Fruit fly (Drosophila melanogaster) whole organism, pupa: ENCODE results near the gene Men-b.
A peak's percentile ranks its signal among the peaks of the same experiment; 100 is the strongest.

Experiments used
- CG10348 ChIP-seq: fragments of 200-800 bp; sonication (Bioruptor generic); IDR thresholded peaks from 2 replicates; pipeline ENCODE4 v1.3.6; 2022; ENCODE audit warnings: missing biosample characterization, missing genetic modification characterization
- CG12605 ChIP-seq: fragments of 200-800 bp; sonication (Bioruptor generic); IDR thresholded peaks from 2 replicates; pipeline ENCODE4 v1.3.6; 2022; ENCODE audit warnings: missing biosample characterization, missing genetic modification characterization
- CG13204 ChIP-seq: fragments of 200-800 bp; sonication (Bioruptor generic); optimal IDR thresholded peaks from 2 replicates; lab custom pipeline; 2018; ENCODE audit warnings: missing biosample characterization, mild to moderate bottlenecking, missing genetic modification characterization, moderate library complexity
- CG14655 ChIP-seq: fragments of 200-800 bp; sonication (Bioruptor generic); optimal IDR thresholded peaks from 3 replicates; lab custom pipeline; 2017; ENCODE audit warnings: mild to moderate bottlenecking, missing biosample characterization, missing genetic modification reagents, missing genetic modification characterization
- CG15710 ChIP-seq: fragments of 200-800 bp; sonication (Bioruptor generic); optimal IDR thresholded peaks from 2 replicates; lab custom pipeline; 2018; ENCODE audit warnings: missing biosample characterization, mild to moderate bottlenecking, missing genetic modification characterization, moderate library complexity
- CG17806 ChIP-seq: fragments of 200-800 bp; sonication (Bioruptor generic); optimal IDR thresholded peaks from 2 replicates; lab custom pipeline; 2018; ENCODE audit warnings: missing biosample characterization, mild to moderate bottlenecking, missing genetic modification characterization, moderate library complexity
- CG32121 ChIP-seq: fragments of 200-800 bp; sonication (Bioruptor generic); IDR thresholded peaks from 2 replicates; pipeline ENCODE4 v1.3.6; 2022; ENCODE audit warnings: missing biosample characterization, missing genetic modification characterization
- CG34367 ChIP-seq: fragments of 200-800 bp; sonication (Bioruptor generic); optimal IDR thresholded peaks from 2 replicates; lab custom pipeline; 2018; ENCODE audit warnings: missing biosample characterization, mild to moderate bottlenecking, missing genetic modification characterization
- CG4496 ChIP-seq: fragments of 200-800 bp; sonication (Bioruptor generic); IDR thresholded peaks from 3 replicates; pipeline ENCODE4 v1.3.6; 2022; ENCODE audit warnings: missing biosample characterization, missing genetic modification characterization
- CG8159 ChIP-seq: fragments of 200-800 bp; sonication (Bioruptor generic); optimal IDR thresholded peaks from 3 replicates; lab custom pipeline; 2018; ENCODE audit warnings: missing biosample characterization, mild to moderate bottlenecking, missing genetic modification characterization, moderate library complexity
- CG8301 ChIP-seq: fragments of 200-800 bp; sonication (Bioruptor generic); optimal IDR thresholded peaks from 2 replicates; lab custom pipeline; 2018; ENCODE audit warnings: missing biosample characterization, mild to moderate bottlenecking, missing genetic modification characterization
- CG9948 ChIP-seq: fragments of 200-800 bp; sonication (Bioruptor generic); optimal IDR thresholded peaks from 2 replicates; lab custom pipeline; 2018; ENCODE audit warnings: missing biosample characterization, mild to moderate bottlenecking, missing genetic modification characterization, moderate library complexity
- D1 ChIP-seq: fragments of 200-800 bp; sonication (Bioruptor generic); optimal IDR thresholded peaks from 2 replicates; lab custom pipeline; 2018; ENCODE audit warnings: missing biosample characterization, mild to moderate bottlenecking, missing genetic modification characterization, moderate library complexity
- EcR ChIP-seq: fragments of 200-800 bp; sonication (Bioruptor generic); optimal IDR thresholded peaks from 3 replicates; lab custom pipeline; 2019; ENCODE audit warnings: missing biosample characterization, missing genetic modification characterization, mild to moderate bottlenecking, moderate library complexity, missing genetic modification reagents
- Ets98B ChIP-seq: fragments of 200-800 bp; sonication (Bioruptor generic); IDR thresholded peaks from 2 replicates; pipeline ENCODE4 v1.3.6; 2022; ENCODE audit warnings: missing biosample characterization, missing genetic modification characterization
- Pif1A ChIP-seq: fragments of 200-800 bp; sonication (Bioruptor generic); optimal IDR thresholded peaks from 3 replicates; lab custom pipeline; 2016; ENCODE audit warnings: missing biosample characterization, missing genetic modification characterization
- Pif1B ChIP-seq: fragments of 200-800 bp; sonication (Bioruptor generic); optimal IDR thresholded peaks from 3 replicates; lab custom pipeline; 2016; ENCODE audit warnings: missing biosample characterization, missing genetic modification characterization
- Snoo ChIP-seq: fragments of 200-800 bp; sonication (Bioruptor generic); optimal IDR thresholded peaks from 3 replicates; lab custom pipeline; 2017; ENCODE audit warnings: missing biosample characterization, mild to moderate bottlenecking, missing genetic modification characterization, inconsistent platforms
- fd96Ca ChIP-seq: fragments of 200-800 bp; sonication (Bioruptor generic); IDR thresholded peaks from 3 replicates; pipeline ENCODE4 v1.3.6; 2022; ENCODE audit warnings: missing biosample characterization, missing genetic modification characterization
- gl ChIP-seq: fragments of 200-800 bp; sonication (Bioruptor generic); optimal IDR thresholded peaks from 2 replicates; lab custom pipeline; 2018; ENCODE audit warnings: missing biosample characterization, mild to moderate bottlenecking, missing genetic modification characterization
- rn ChIP-seq: fragments of 200-800 bp; sonication (Bioruptor generic); IDR thresholded peaks from 2 replicates; pipeline ENCODE4 v1.3.6; 2022; ENCODE audit warnings: missing biosample characterization, missing genetic modification characterization

Gene Men-b

DNA sequence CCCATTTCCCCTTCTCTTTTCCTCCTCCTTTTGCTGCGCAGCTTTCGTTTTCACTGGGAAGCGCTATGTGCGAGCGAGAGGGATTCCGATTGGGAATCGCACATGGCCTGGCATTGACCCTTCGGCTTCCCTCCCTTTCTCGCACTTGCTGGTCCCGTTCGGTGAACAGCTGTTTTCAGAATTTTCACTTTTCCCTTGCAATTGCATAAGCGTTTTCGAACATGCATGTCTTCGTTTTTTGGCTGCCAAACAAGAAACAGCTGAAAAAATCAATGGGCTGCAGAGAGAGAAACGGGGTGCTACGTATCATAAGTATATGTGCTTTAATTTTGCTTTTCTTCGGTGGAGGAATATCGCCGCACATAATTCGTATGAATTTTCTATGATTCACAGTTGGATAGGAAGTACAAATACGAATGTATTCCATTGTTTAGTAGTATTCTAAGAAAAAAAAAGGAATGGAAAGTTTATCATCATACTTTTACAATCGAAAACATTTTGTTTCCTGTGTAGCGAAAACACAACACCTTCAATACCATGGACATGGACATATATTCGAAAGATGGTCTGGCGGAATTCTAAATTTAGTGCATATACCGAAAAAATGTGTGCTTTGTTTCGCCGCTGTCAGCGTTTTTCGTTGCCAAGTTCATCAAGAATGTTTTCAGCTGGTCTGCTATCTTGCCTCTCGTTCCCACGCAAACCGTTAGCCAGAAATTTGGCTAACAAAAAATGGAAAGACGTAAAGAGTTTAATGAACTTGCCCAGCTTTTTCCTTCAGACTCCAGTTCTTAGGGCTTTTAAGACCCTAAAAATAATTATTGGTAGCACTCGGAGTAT, 887 bp downstream of the Men-b start:
- TF ChIP-seq CG8301 (tag; lab: Kevin White, UChicago): peak; percentile 55
- TF ChIP-seq CG9948 (tag; lab: Kevin White, UChicago): peak; percentile 10
- TF ChIP-seq EcR (GFP tag; lab: Kevin White, UChicago): peak; percentile 65
- peak; percentile 37; the same call in 1 of the 2 replicates for TF ChIP-seq Ets98B (GFP tag; lab: Robert Waterston, UW)
- TF ChIP-seq Pif1A (GFP tag; lab: Kevin White, UChicago): peak; percentile 50
- TF ChIP-seq CG13204 (GFP tag; lab: Kevin White, UChicago): no peak
- peak; percentile 34 for TF ChIP-seq Pif1B (GFP tag; lab: Kevin White, UChicago)
- TF ChIP-seq CG8159 (tag; lab: Kevin White, UChicago): peak; percentile 37
- TF ChIP-seq CG10348 (GFP tag; lab: Robert Waterston, UW): no peak
- TF ChIP-seq CG14655: peak; percentile 49
- TF ChIP-seq CG4496 (GFP tag; lab: Robert Waterston, UW): no peak
- peak; percentile 56; the same call in 1 of the 2 replicates for TF ChIP-seq CG32121 (GFP tag; lab: Robert Waterston, UW)
- no peak for TF ChIP-seq CG12605 (GFP tag; lab: Robert Waterston, UW)
- no peak for TF ChIP-seq rn
- TF ChIP-seq Snoo (tag; lab: Kevin White, UChicago): peak; percentile 50
- TF ChIP-seq gl (tag; lab: Kevin White, UChicago): no peak
- peak; percentile 34 for TF ChIP-seq CG17806 (tag; lab: Kevin White, UChicago)

dm6 chr3R:27153062-27153878, 1.8 kb downstream of the Men-b start:
- no peak for TF ChIP-seq D1
- peak; percentile 37 for TF ChIP-seq CG9948 (tag; lab: Kevin White, UChicago)
- peak; percentile 63 for TF ChIP-seq CG14655
- TF ChIP-seq CG10348 (GFP tag; lab: Robert Waterston, UW): no peak
- no peak for TF ChIP-seq fd96Ca (GFP tag; lab: Robert Waterston, UW)
- TF ChIP-seq CG34367 (tag; lab: Kevin White, UChicago): peak; percentile 4
- peak; percentile 17 for TF ChIP-seq CG13204 (GFP tag; lab: Kevin White, UChicago)
- TF ChIP-seq CG15710 (tag; lab: Kevin White, UChicago): peak; percentile 41
- peak; percentile 2 for TF ChIP-seq Snoo (tag; lab: Kevin White, UChicago)
- TF ChIP-seq CG8301 (tag; lab: Kevin White, UChicago): peak; percentile 13
- peak; percentile 31 for TF ChIP-seq CG17806 (tag; lab: Kevin White, UChicago)
- TF ChIP-seq CG8159 (tag; lab: Kevin White, UChicago): peak; percentile 57
- TF ChIP-seq rn: no peak

dm6 chr3R:27154001-27154400, 2.5 kb downstream of the Men-b start:
- TF ChIP-seq CG4496 (GFP tag; lab: Robert Waterston, UW) (no peak), Ets98B (GFP tag; lab: Robert Waterston, UW) (no peak), D1 (no peak), Pif1B (GFP tag; lab: Kevin White, UChicago) (no peak), EcR (GFP tag; lab: Kevin White, UChicago) (no peak), CG9948 (tag; lab: Kevin White, UChicago) (no peak), rn (no peak), CG14655 (no peak)

dm6 chr3R:27157814-27158213, 6.4 kb downstream of the Men-b start, which contains the start of gene grass:
Gene grass (plus strand): TSS chr3R:27157948.
- no peak for TF ChIP-seq Pif1A (GFP tag; lab: Kevin White, UChicago)
- TF ChIP-seq CG4496 (GFP tag; lab: Robert Waterston, UW): 0 out of 3 replicates have a peak, but pooled peaks have one; percentile 15
- TF ChIP-seq Ets98B (GFP tag; lab: Robert Waterston, UW): peak; percentile 32; the same call in 1 of the 2 replicates
- TF ChIP-seq EcR (GFP tag; lab: Kevin White, UChicago): no peak

dm6 chr3R:27159870-27160269, 8.4 kb downstream of the Men-b start:
- TF ChIP-seq CG9948 (tag; lab: Kevin White, UChicago): no peak
- TF ChIP-seq Ets98B (GFP tag; lab: Robert Waterston, UW): no peak
- no peak for TF ChIP-seq CG17806 (tag; lab: Kevin White, UChicago)
- no peak for TF ChIP-seq CG8301 (tag; lab: Kevin White, UChicago)
- no peak for TF ChIP-seq Snoo (tag; lab: Kevin White, UChicago)
- TF ChIP-seq rn: no peak
- TF ChIP-seq EcR (GFP tag; lab: Kevin White, UChicago): no peak
- no peak for TF ChIP-seq CG14655
- TF ChIP-seq CG10348 (GFP tag; lab: Robert Waterston, UW): no peak
- TF ChIP-seq CG13204 (GFP tag; lab: Kevin White, UChicago): no peak
- no peak for TF ChIP-seq CG32121 (GFP tag; lab: Robert Waterston, UW)
